Fruit fly (Drosophila melanogaster) whole organism, pupa: ENCODE results near the gene CG11596.
A peak's percentile ranks its signal among the peaks of the same experiment; 100 is the strongest.

ENCODE experiments used
- CG10348 ChIP-seq: fragments of 200-800 bp; sonication (Bioruptor generic); IDR thresholded peaks from 2 replicates; pipeline ENCODE4 v1.3.6; 2022; ENCODE audit warnings: missing biosample characterization, missing genetic modification characterization
- CG12605 ChIP-seq: fragments of 200-800 bp; sonication (Bioruptor generic); IDR thresholded peaks from 2 replicates; pipeline ENCODE4 v1.3.6; 2022; ENCODE audit warnings: missing biosample characterization, missing genetic modification characterization
- CG13204 ChIP-seq: fragments of 200-800 bp; sonication (Bioruptor generic); optimal IDR thresholded peaks from 2 replicates; lab custom pipeline; 2018; ENCODE audit warnings: missing biosample characterization, mild to moderate bottlenecking, missing genetic modification characterization, moderate library complexity
- CG14655 ChIP-seq: fragments of 200-800 bp; sonication (Bioruptor generic); optimal IDR thresholded peaks from 3 replicates; lab custom pipeline; 2017; ENCODE audit warnings: mild to moderate bottlenecking, missing biosample characterization, missing genetic modification reagents, missing genetic modification characterization
- CG15710 ChIP-seq: fragments of 200-800 bp; sonication (Bioruptor generic); optimal IDR thresholded peaks from 2 replicates; lab custom pipeline; 2018; ENCODE audit warnings: missing biosample characterization, mild to moderate bottlenecking, missing genetic modification characterization, moderate library complexity
- CG17806 ChIP-seq: fragments of 200-800 bp; sonication (Bioruptor generic); optimal IDR thresholded peaks from 2 replicates; lab custom pipeline; 2018; ENCODE audit warnings: missing biosample characterization, mild to moderate bottlenecking, missing genetic modification characterization, moderate library complexity
- CG32121 ChIP-seq: fragments of 200-800 bp; sonication (Bioruptor generic); IDR thresholded peaks from 2 replicates; pipeline ENCODE4 v1.3.6; 2022; ENCODE audit warnings: missing biosample characterization, missing genetic modification characterization
- CG34367 ChIP-seq: fragments of 200-800 bp; sonication (Bioruptor generic); optimal IDR thresholded peaks from 2 replicates; lab custom pipeline; 2018; ENCODE audit warnings: missing biosample characterization, mild to moderate bottlenecking, missing genetic modification characterization
- CG4496 ChIP-seq: fragments of 200-800 bp; sonication (Bioruptor generic); IDR thresholded peaks from 3 replicates; pipeline ENCODE4 v1.3.6; 2022; ENCODE audit warnings: missing biosample characterization, missing genetic modification characterization
- CG8159 ChIP-seq: fragments of 200-800 bp; sonication (Bioruptor generic); optimal IDR thresholded peaks from 3 replicates; lab custom pipeline; 2018; ENCODE audit warnings: missing biosample characterization, mild to moderate bottlenecking, missing genetic modification characterization, moderate library complexity
- CG8301 ChIP-seq: fragments of 200-800 bp; sonication (Bioruptor generic); optimal IDR thresholded peaks from 2 replicates; lab custom pipeline; 2018; ENCODE audit warnings: missing biosample characterization, mild to moderate bottlenecking, missing genetic modification characterization
- CG9948 ChIP-seq: fragments of 200-800 bp; sonication (Bioruptor generic); optimal IDR thresholded peaks from 2 replicates; lab custom pipeline; 2018; ENCODE audit warnings: missing biosample characterization, mild to moderate bottlenecking, missing genetic modification characterization, moderate library complexity
- D1 ChIP-seq: fragments of 200-800 bp; sonication (Bioruptor generic); optimal IDR thresholded peaks from 2 replicates; lab custom pipeline; 2018; ENCODE audit warnings: missing biosample characterization, mild to moderate bottlenecking, missing genetic modification characterization, moderate library complexity
- EcR ChIP-seq: fragments of 200-800 bp; sonication (Bioruptor generic); optimal IDR thresholded peaks from 3 replicates; lab custom pipeline; 2019; ENCODE audit warnings: missing biosample characterization, missing genetic modification characterization, mild to moderate bottlenecking, moderate library complexity, missing genetic modification reagents
- Ets98B ChIP-seq: fragments of 200-800 bp; sonication (Bioruptor generic); IDR thresholded peaks from 2 replicates; pipeline ENCODE4 v1.3.6; 2022; ENCODE audit warnings: missing biosample characterization, missing genetic modification characterization
- Pif1A ChIP-seq: fragments of 200-800 bp; sonication (Bioruptor generic); optimal IDR thresholded peaks from 3 replicates; lab custom pipeline; 2016; ENCODE audit warnings: missing biosample characterization, missing genetic modification characterization
- Pif1B ChIP-seq: fragments of 200-800 bp; sonication (Bioruptor generic); optimal IDR thresholded peaks from 3 replicates; lab custom pipeline; 2016; ENCODE audit warnings: missing biosample characterization, missing genetic modification characterization
- Snoo ChIP-seq: fragments of 200-800 bp; sonication (Bioruptor generic); optimal IDR thresholded peaks from 3 replicates; lab custom pipeline; 2017; ENCODE audit warnings: missing biosample characterization, mild to moderate bottlenecking, missing genetic modification characterization, inconsistent platforms
- fd96Ca ChIP-seq: fragments of 200-800 bp; sonication (Bioruptor generic); IDR thresholded peaks from 3 replicates; pipeline ENCODE4 v1.3.6; 2022; ENCODE audit warnings: missing biosample characterization, missing genetic modification characterization
- gl ChIP-seq: fragments of 200-800 bp; sonication (Bioruptor generic); optimal IDR thresholded peaks from 2 replicates; lab custom pipeline; 2018; ENCODE audit warnings: missing biosample characterization, mild to moderate bottlenecking, missing genetic modification characterization
- rn ChIP-seq: fragments of 200-800 bp; sonication (Bioruptor generic); IDR thresholded peaks from 2 replicates; pipeline ENCODE4 v1.3.6; 2022; ENCODE audit warnings: missing biosample characterization, missing genetic modification characterization

Gene CG11596

dm6 chrX:1903077-1903476, 24.4 kb upstream of the CG11596 start, which contains the start of gene CG32801:
Gene CG32801, minus strand, starts transcription at chrX:1903177.
- TF ChIP-seq Ets98B = no peak
- TF ChIP-seq fd96Ca (GFP tag; lab: Robert Waterston, UW) = no peak
- no peak for TF ChIP-seq Pif1B
- TF ChIP-seq CG4496 = no peak
- TF ChIP-seq D1 (tag; lab: Kevin White, UChicago) = no peak
- TF ChIP-seq Pif1A (GFP tag; lab: Kevin White, UChicago) = no peak
- no peak for TF ChIP-seq CG34367 (tag; lab: Kevin White, UChicago)
- no peak for TF ChIP-seq CG14655 (GFP tag; lab: Kevin White, UChicago)
- no peak for TF ChIP-seq CG8159 (tag; lab: Kevin White, UChicago)
- no peak for TF ChIP-seq Snoo (tag; lab: Kevin White, UChicago)
- no peak for TF ChIP-seq rn (GFP tag; lab: Robert Waterston, UW)
- TF ChIP-seq CG13204 (GFP tag; lab: Kevin White, UChicago) = no peak
- no peak for TF ChIP-seq CG9948 (tag; lab: Kevin White, UChicago)
- no peak for TF ChIP-seq CG12605 (GFP tag; lab: Robert Waterston, UW)
- no peak for TF ChIP-seq gl (tag; lab: Kevin White, UChicago)
- no peak for TF ChIP-seq CG8301 (tag; lab: Kevin White, UChicago)
- no peak for TF ChIP-seq CG32121
- no peak for TF ChIP-seq EcR
- no peak for TF ChIP-seq CG17806 (tag; lab: Kevin White, UChicago)

- TF ChIP-seq CG15710 = no peak
- TF ChIP-seq rn (GFP tag; lab: Robert Waterston, UW) = no peak
- no peak for TF ChIP-seq CG4496
- TF ChIP-seq Ets98B = no peak
- TF ChIP-seq CG12605 (GFP tag; lab: Robert Waterston, UW) = no peak
- no peak for TF ChIP-seq gl (tag; lab: Kevin White, UChicago)
- TF ChIP-seq Pif1B = no peak
- no peak for TF ChIP-seq EcR
- no peak for TF ChIP-seq Pif1A (GFP tag; lab: Kevin White, UChicago)
- no peak for TF ChIP-seq CG13204 (GFP tag; lab: Kevin White, UChicago)
- no peak for TF ChIP-seq CG32121
- no peak for TF ChIP-seq Snoo (tag; lab: Kevin White, UChicago)
Measured at dm6 chrX:1903968-1904367, 23.5 kb upstream of the CG11596 start.

- TF ChIP-seq Snoo (tag; lab: Kevin White, UChicago) (peak; percentile 29), CG14655 (GFP tag; lab: Kevin White, UChicago) (no peak), CG9948 (tag; lab: Kevin White, UChicago) (peak; percentile 44), CG8301 (tag; lab: Kevin White, UChicago) (peak; percentile 59), Ets98B (peak; percentile 50), CG10348 (GFP tag; lab: Robert Waterston, UW) (no peak), CG12605 (GFP tag; lab: Robert Waterston, UW) (no peak), D1 (tag; lab: Kevin White, UChicago) (no peak), CG17806 (tag; lab: Kevin White, UChicago) (peak; percentile 48), fd96Ca (GFP tag; lab: Robert Waterston, UW) (peak; percentile 57; the same call in 1 of the 3 replicates), gl (tag; lab: Kevin White, UChicago) (peak; percentile 21), CG8159 (tag; lab: Kevin White, UChicago) (peak; percentile 63), CG32121 (peak; percentile 41; the same call in 1 of the 2 replicates), Pif1A (GFP tag; lab: Kevin White, UChicago) (peak; percentile 59), CG4496 (peak; percentile 62; the same call in 2 of the 3 replicates), CG15710 (peak; percentile 54), Pif1B (peak; percentile 47), CG13204 (GFP tag; lab: Kevin White, UChicago) (no peak), CG34367 (tag; lab: Kevin White, UChicago) (peak; percentile 40), rn (GFP tag; lab: Robert Waterston, UW) (no peak), EcR (peak; percentile 25)
Measured at dm6 chrX:1907727-1908264, 19.7 kb upstream of the CG11596 start, which contains the start of gene mip130. Gene mip130, plus strand, starts transcription at chrX:1908239.

- TF ChIP-seq CG4496 (peak; percentile 52; the same call in 2 of the 3 replicates), rn (GFP tag; lab: Robert Waterston, UW) (no peak), Pif1B (no peak), CG13204 (GFP tag; lab: Kevin White, UChicago) (no peak), EcR (peak; percentile 1), gl (tag; lab: Kevin White, UChicago) (peak; percentile 72), Pif1A (GFP tag; lab: Kevin White, UChicago) (no peak), D1 (tag; lab: Kevin White, UChicago) (no peak), fd96Ca (GFP tag; lab: Robert Waterston, UW) (no peak), CG17806 (tag; lab: Kevin White, UChicago) (peak; percentile 10), CG15710 (peak; percentile 39), CG10348 (GFP tag; lab: Robert Waterston, UW) (no peak), Snoo (tag; lab: Kevin White, UChicago) (no peak), CG34367 (tag; lab: Kevin White, UChicago) (peak; percentile 50), CG8159 (tag; lab: Kevin White, UChicago) (no peak), CG32121 (no peak), CG14655 (GFP tag; lab: Kevin White, UChicago) (no peak), CG9948 (tag; lab: Kevin White, UChicago) (peak; percentile 1), CG12605 (GFP tag; lab: Robert Waterston, UW) (peak; percentile 67), CG8301 (tag; lab: Kevin White, UChicago) (peak; percentile 41), Ets98B (peak; percentile 53)
Measured at dm6 chrX:1908757-1909156, 18.7 kb upstream of the CG11596 start, which contains the start of the genes Edem1 and Rbcn-3B. Gene Edem1, minus strand, starts transcription at chrX:1908827. Gene Rbcn-3B, plus strand, starts transcription at chrX:1908920.

- no peak for TF ChIP-seq CG8301 (tag; lab: Kevin White, UChicago)
- TF ChIP-seq CG8159 (tag; lab: Kevin White, UChicago) = no peak
- no peak for TF ChIP-seq Snoo (tag; lab: Kevin White, UChicago)
- no peak for TF ChIP-seq rn (GFP tag; lab: Robert Waterston, UW)
- no peak for TF ChIP-seq Ets98B
- no peak for TF ChIP-seq Pif1A (GFP tag; lab: Kevin White, UChicago)
- no peak for TF ChIP-seq D1 (tag; lab: Kevin White, UChicago)
- TF ChIP-seq CG14655 (GFP tag; lab: Kevin White, UChicago) = no peak
- TF ChIP-seq fd96Ca (GFP tag; lab: Robert Waterston, UW) = no peak
- no peak for TF ChIP-seq CG15710
- TF ChIP-seq gl (tag; lab: Kevin White, UChicago) = no peak
- TF ChIP-seq Pif1B = no peak
- TF ChIP-seq CG32121 = no peak
Measured at dm6 chrX:1909533-1909932, 17.9 kb upstream of the CG11596 start.
